Fruit fly (Drosophila melanogaster) whole organism, embryonic: ENCODE measurements around the gene SerRS-m.

Experiments
- Aef1 ChIP-seq: fragments of 200-800 bp; sonication (Bioruptor generic); IDR thresholded peaks from 3 replicates; pipeline ENCODE4 v1.3.6; 2022; ENCODE audit warnings: missing biosample characterization, missing genetic modification characterization
- Antp ChIP-seq: fragments of 200-800 bp; sonication (Bioruptor generic); optimal IDR thresholded peaks from 3 replicates; lab custom pipeline; 2016; ENCODE audit warnings: missing biosample characterization, missing genetic modification characterization
- CG10267 ChIP-seq: fragments of 200-800 bp; sonication (Bioruptor generic); optimal IDR thresholded peaks from 2 replicates; lab custom pipeline; 2018; ENCODE audit warnings: missing biosample characterization, mild to moderate bottlenecking, missing genetic modification characterization, moderate library complexity
- CG10366 ChIP-seq: fragments of 200-800 bp; sonication (Bioruptor generic); IDR thresholded peaks from 2 replicates; pipeline ENCODE4 v1.3.6; 2022; ENCODE audit warnings: missing biosample characterization, missing genetic modification characterization
- CG10654 ChIP-seq: fragments of 200-800 bp; sonication (Bioruptor generic); optimal IDR thresholded peaks from 2 replicates; lab custom pipeline; 2016; ENCODE audit warnings: missing biosample characterization, missing genetic modification characterization
- CG11696 ChIP-seq: fragments of 200-800 bp; sonication (Bioruptor generic); IDR thresholded peaks from 2 replicates; pipeline ENCODE4 v1.3.6; 2022; ENCODE audit warnings: missing biosample characterization, missing genetic modification characterization
- CG11723 ChIP-seq: fragments of 200-800 bp; sonication (Bioruptor generic); optimal IDR thresholded peaks from 2 replicates; lab custom pipeline; 2017; ENCODE audit warnings: missing biosample characterization, mild to moderate bottlenecking, missing genetic modification characterization
- CG1603 ChIP-seq: fragments of 200-800 bp; sonication (Bioruptor generic); optimal IDR thresholded peaks from 2 replicates; lab custom pipeline; 2019; ENCODE audit warnings: missing biosample characterization, mild to moderate bottlenecking, missing genetic modification characterization, moderate library complexity
- CG17385 ChIP-seq: fragments of 200-800 bp; sonication (Bioruptor generic); optimal IDR thresholded peaks from 3 replicates; lab custom pipeline; 2018; ENCODE audit warnings: missing biosample characterization, mild to moderate bottlenecking, missing genetic modification characterization
- CG17802 ChIP-seq: fragments of 200-800 bp; sonication (Bioruptor generic); optimal IDR thresholded peaks from 2 replicates; lab custom pipeline; 2018; ENCODE audit warnings: missing biosample characterization, mild to moderate bottlenecking, missing genetic modification characterization, moderate library complexity
- CG18011 ChIP-seq: fragments of 200-800 bp; sonication (Bioruptor generic); optimal IDR thresholded peaks from 2 replicates; lab custom pipeline; 2017; ENCODE audit warnings: missing biosample characterization, missing genetic modification characterization, mild to moderate bottlenecking, moderate library complexity, missing genotype
- CG3281 ChIP-seq: fragments of 200-800 bp; sonication (Bioruptor generic); optimal IDR thresholded peaks from 3 replicates; lab custom pipeline; 2017; ENCODE audit warnings: missing biosample characterization, mild to moderate bottlenecking, missing genetic modification characterization
- CG34376 ChIP-seq: fragments of 200-800 bp; sonication (Bioruptor generic); optimal IDR thresholded peaks from 2 replicates; lab custom pipeline; 2018; ENCODE audit warnings: missing biosample characterization, mild to moderate bottlenecking, missing genetic modification characterization
- CG43689 ChIP-seq: fragments of 200-800 bp; sonication (Bioruptor generic); IDR thresholded peaks from 2 replicates; pipeline ENCODE4 v1.3.6; 2022; ENCODE audit warnings: missing biosample characterization, missing genetic modification characterization
- CG4424 ChIP-seq: fragments of 200-800 bp; sonication (Bioruptor generic); optimal IDR thresholded peaks from 3 replicates; lab custom pipeline; 2016; ENCODE audit warnings: missing biosample characterization, missing genetic modification characterization
- CG4617 ChIP-seq: fragments of 200-800 bp; sonication (Bioruptor generic); optimal IDR thresholded peaks from 3 replicates; lab custom pipeline; 2016; ENCODE audit warnings: missing biosample characterization, missing genetic modification characterization, borderline replicate concordance
- CG6254 ChIP-seq: fragments of 200-800 bp; sonication (Bioruptor generic); optimal IDR thresholded peaks from 3 replicates; lab custom pipeline; 2017; ENCODE audit warnings: mild to moderate bottlenecking, missing biosample characterization, missing genetic modification reagents, missing genetic modification characterization
- CG7839 ChIP-seq: fragments of 200-800 bp; sonication (Bioruptor generic); optimal IDR thresholded peaks from 3 replicates; lab custom pipeline; 2018; ENCODE audit warnings: missing biosample characterization, mild to moderate bottlenecking, missing genetic modification characterization, moderate library complexity
- CG8290 ChIP-seq, 3 experiments: fragments of 200-800 bp; sonication (Bioruptor generic); optimal IDR thresholded peaks; 2 replicates each; lab custom pipeline; 2016 to 2019; ENCODE audit warnings: missing biosample characterization in 3 of 3, missing genetic modification characterization in 3 of 3, mild to moderate bottlenecking in 2 of 3, moderate library complexity in 1 of 3
- CHES-1-like ChIP-seq: fragments of 200-800 bp; sonication (Bioruptor generic); optimal IDR thresholded peaks from 2 replicates; lab custom pipeline; 2016; ENCODE audit warnings: missing biosample characterization, missing genetic modification characterization
- Dp ChIP-seq: fragments of 200-800 bp; sonication (Bioruptor generic); optimal IDR thresholded peaks from 2 replicates; lab custom pipeline; 2018; ENCODE audit warnings: missing biosample characterization, mild to moderate bottlenecking, missing genetic modification characterization, moderate library complexity
- E2f2 ChIP-seq: fragments of 200-800 bp; sonication (Bioruptor generic); IDR thresholded peaks from 2 replicates; pipeline ENCODE4 v1.3.6; 2022; ENCODE audit warnings: missing biosample characterization, missing genetic modification characterization
- ERR ChIP-seq: fragments of 200-800 bp; sonication (Bioruptor generic); optimal IDR thresholded peaks from 2 replicates; lab custom pipeline; 2016; ENCODE audit warnings: missing biosample characterization, missing genetic modification characterization
- HmgZ ChIP-seq: fragments of 200-800 bp; sonication (Bioruptor generic); optimal IDR thresholded peaks from 2 replicates; lab custom pipeline; 2018; ENCODE audit warnings: missing biosample characterization, mild to moderate bottlenecking, missing genetic modification characterization
- Hmr ChIP-seq: fragments of 200-800 bp; sonication (Bioruptor generic); optimal IDR thresholded peaks from 3 replicates; lab custom pipeline; 2017; ENCODE audit warnings: mild to moderate bottlenecking, missing biosample characterization, missing genetic modification reagents, missing genetic modification characterization
- Hr51 ChIP-seq, 2 experiments: fragments of 200-800 bp; sonication (Bioruptor generic); optimal IDR thresholded peaks; 2 replicates in 1 of 2; 3 replicates in 1 of 2; lab custom pipeline; 2016 to 2018; ENCODE audit warnings: missing biosample characterization in 2 of 2, missing genetic modification characterization in 2 of 2, mild to moderate bottlenecking in 1 of 2, moderate library complexity in 1 of 2
- Lhr ChIP-seq: fragments of 200-800 bp; sonication (Bioruptor generic); optimal IDR thresholded peaks from 3 replicates; lab custom pipeline; 2017; ENCODE audit warnings: mild to moderate bottlenecking, missing biosample characterization, missing genetic modification reagents, missing genetic modification characterization
- MESR4 ChIP-seq: fragments of 200-800 bp; sonication (Bioruptor generic); optimal IDR thresholded peaks from 2 replicates; lab custom pipeline; 2018; ENCODE audit warnings: missing biosample characterization, mild to moderate bottlenecking, missing genetic modification characterization, moderate library complexity
- Med ChIP-seq: fragments of 200-800 bp; sonication (Bioruptor generic); peaks from one replicate; lab custom pipeline; 2016; ENCODE audit warnings: missing biosample characterization, missing genetic modification characterization, mild to moderate bottlenecking, inconsistent platforms, moderate library complexity
- Meics ChIP-seq: fragments of 200-800 bp; sonication (Bioruptor generic); optimal IDR thresholded peaks from 2 replicates; lab custom pipeline; 2017; ENCODE audit warnings: missing biosample characterization, mild to moderate bottlenecking, missing genetic modification characterization
- Rfx ChIP-seq: fragments of 200-800 bp; sonication (Bioruptor generic); IDR thresholded peaks from 2 replicates; pipeline ENCODE4 v1.3.6; 2022; ENCODE audit warnings: missing biosample characterization, missing genetic modification characterization
- Tbp ChIP-seq: fragments of >200 bp; optimal IDR thresholded peaks from 2 replicates; lab custom pipeline; 2018; ENCODE audit warnings: missing biosample characterization, missing genetic modification characterization
- YL-1 ChIP-seq: fragments of 200-800 bp; sonication (Bioruptor generic); optimal IDR thresholded peaks from 3 replicates; lab custom pipeline; 2017; ENCODE audit warnings: missing biosample characterization, mild to moderate bottlenecking, missing genetic modification characterization
- aop ChIP-seq: fragments of 200-800 bp; sonication (Bioruptor generic); IDR thresholded peaks from 2 replicates; pipeline ENCODE4 v1.3.6; 2022; ENCODE audit warnings: missing biosample characterization, missing genetic modification characterization
- ash1 ChIP-seq: fragments of 200-800 bp; sonication (Bioruptor generic); optimal IDR thresholded peaks from 2 replicates; lab custom pipeline; 2018; ENCODE audit warnings: missing biosample characterization, mild to moderate bottlenecking, missing genetic modification characterization
- bigmax ChIP-seq: fragments of 200-800 bp; sonication (Bioruptor generic); optimal IDR thresholded peaks from 2 replicates; lab custom pipeline; 2018; ENCODE audit warnings: missing biosample characterization, mild to moderate bottlenecking, missing genetic modification characterization
- cad ChIP-seq: fragments of >200 bp; optimal IDR thresholded peaks from 2 replicates; lab custom pipeline; 2017; ENCODE audit warnings: missing biosample characterization, missing genetic modification characterization
- danr ChIP-seq: fragments of 200-800 bp; sonication (Bioruptor generic); IDR thresholded peaks from 2 replicates; pipeline ENCODE4 v1.3.6; 2022; ENCODE audit warnings: missing biosample characterization, missing genetic modification characterization
- dati ChIP-seq: fragments of 200-800 bp; sonication (Bioruptor generic); IDR thresholded peaks from 2 replicates; pipeline ENCODE4 v1.3.6; 2022; ENCODE audit warnings: missing biosample characterization, missing genetic modification characterization
- dm ChIP-seq: fragments of 200-800 bp; sonication (Bioruptor generic); optimal IDR thresholded peaks from 3 replicates; lab custom pipeline; 2016; ENCODE audit warnings: missing biosample characterization, missing genetic modification characterization
- ewg ChIP-seq: fragments of 200-800 bp; sonication (Bioruptor generic); optimal IDR thresholded peaks from 3 replicates; lab custom pipeline; 2017; ENCODE audit warnings: mild to moderate bottlenecking, missing biosample characterization, missing genetic modification reagents, missing genetic modification characterization
- eyg ChIP-seq: fragments of 200-800 bp; sonication (Bioruptor generic); optimal IDR thresholded peaks from 3 replicates; lab custom pipeline; 2016; ENCODE audit warnings: missing biosample characterization, missing genetic modification characterization
- gsb ChIP-seq: fragments of 200-800 bp; sonication (Bioruptor generic); IDR thresholded peaks from 2 replicates; pipeline ENCODE4 v1.3.6; 2022; ENCODE audit warnings: missing biosample characterization, missing genetic modification characterization
- inv ChIP-seq: fragments of 200-800 bp; sonication (Bioruptor generic); IDR thresholded peaks from 2 replicates; pipeline ENCODE4 v1.3.6; 2022; ENCODE audit warnings: missing biosample characterization, missing genetic modification characterization; ENCODE audit not compliant: partially characterized antibody
- odd ChIP-seq: fragments of 200-800 bp; sonication (Bioruptor generic); optimal IDR thresholded peaks from 2 replicates; lab custom pipeline; 2017; ENCODE audit warnings: missing biosample characterization, mild to moderate bottlenecking, missing genetic modification characterization
- peb ChIP-seq: fragments of 200-800 bp; sonication (Bioruptor generic); IDR thresholded peaks from 2 replicates; pipeline ENCODE4 v1.3.6; 2022; ENCODE audit warnings: missing biosample characterization, missing genetic modification characterization
- ranshi ChIP-seq: fragments of 200-800 bp; sonication (Bioruptor generic); IDR thresholded peaks from 2 replicates; pipeline ENCODE4 v1.3.6; 2022; ENCODE audit warnings: missing biosample characterization, missing genetic modification characterization
- so ChIP-seq: fragments of 200-800 bp; sonication (Bioruptor generic); IDR thresholded peaks from 3 replicates; pipeline ENCODE4 v1.3.6; 2022; ENCODE audit warnings: missing biosample characterization, missing genetic modification characterization
- tin ChIP-seq: fragments of 200-800 bp; sonication (Bioruptor generic); optimal IDR thresholded peaks from 3 replicates; lab custom pipeline; 2016; ENCODE audit warnings: missing biosample characterization, missing genetic modification characterization
- wek ChIP-seq: fragments of 200-800 bp; sonication (Bioruptor generic); optimal IDR thresholded peaks from 3 replicates; lab custom pipeline; 2018; ENCODE audit warnings: missing biosample characterization, mild to moderate bottlenecking, missing genetic modification characterization, moderate library complexity
- zen ChIP-seq: fragments of 200-800 bp; sonication (Bioruptor generic); optimal IDR thresholded peaks from 3 replicates; lab custom pipeline; 2018; ENCODE audit warnings: missing biosample characterization, mild to moderate bottlenecking, missing genetic modification characterization, moderate library complexity

Gene SerRS-m

DNA sequence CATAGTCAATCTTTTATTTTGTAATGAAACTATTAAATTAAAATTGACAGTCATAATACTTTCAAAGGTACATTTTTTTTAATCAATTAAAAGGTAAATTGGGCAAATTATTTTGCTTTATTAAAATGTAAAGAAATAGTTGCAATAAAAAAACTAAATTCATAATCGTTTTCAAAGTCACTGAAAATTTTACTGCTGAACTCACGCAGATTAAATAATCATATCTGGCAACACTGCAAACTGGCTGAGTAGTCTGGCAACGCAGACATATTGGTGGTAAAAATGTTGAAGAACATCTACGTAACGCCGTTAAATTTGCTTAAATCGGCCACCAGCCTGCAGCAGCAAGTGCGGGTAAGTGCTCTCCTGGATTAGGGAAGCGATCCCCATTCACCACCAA, 10.0 kb upstream of the SerRS-m start, which contains the start of gene mRpL9 (continued):
- no peak for TF ChIP-seq dm
- peak; percentile 6 for TF ChIP-seq Meics (GFP tag; lab: Kevin White, UChicago)
- TF ChIP-seq CG7839 (tag; lab: Kevin White, UChicago): no peak
- no peak for TF ChIP-seq CG11696 (GFP tag; lab: Robert Waterston, UW)
- TF ChIP-seq CG8290 (GFP tag; optimal IDR thresholded peaks at IDR 0.05; lab: Kevin White, UChicago): no peak
- TF ChIP-seq CG8290 (tag; optimal IDR thresholded peaks at IDR 0.05; lab: Kevin White, UChicago): no peak
- no peak for TF ChIP-seq eyg (GFP tag; lab: Kevin White, UChicago)
- peak; percentile 63 for TF ChIP-seq MESR4 (GFP tag; lab: Kevin White, UChicago)
- no peak for TF ChIP-seq aop (GFP tag; lab: Robert Waterston, UW)
- TF ChIP-seq CG17385: no peak
- TF ChIP-seq ash1 (GFP tag; lab: Kevin White, UChicago): no peak
- no peak for TF ChIP-seq bigmax (GFP tag; lab: Kevin White, UChicago)
- TF ChIP-seq CG11723 (GFP tag; lab: Kevin White, UChicago): no peak
- no peak for TF ChIP-seq CG10366 (GFP tag; lab: Robert Waterston, UW)
- TF ChIP-seq cad (GFP tag; lab: Kevin White, UChicago): no peak
- TF ChIP-seq CG43689 (GFP tag; lab: Robert Waterston, UW): no peak
- no peak for TF ChIP-seq inv
- peak; percentile 70 for TF ChIP-seq E2f2 (GFP tag; lab: Robert Waterston, UW)
- TF ChIP-seq CG10267 (tag; lab: Kevin White, UChicago): peak; percentile 47
- peak; percentile 61 for TF ChIP-seq Dp (GFP tag; lab: Kevin White, UChicago)
- peak; percentile 61 for TF ChIP-seq CG1603 (tag; lab: Kevin White, UChicago)
- peak; percentile 76 for TF ChIP-seq CG4617 (GFP tag; lab: Kevin White, UChicago)
- no peak for TF ChIP-seq wek
- TF ChIP-seq Hmr (GFP tag; lab: Kevin White, UChicago): no peak
- no peak for TF ChIP-seq zen (tag; lab: Kevin White, UChicago)
- peak; percentile 78 for TF ChIP-seq Med (GFP tag; lab: Kevin White, UChicago)
- TF ChIP-seq Lhr (GFP tag; lab: Kevin White, UChicago): no peak
- no peak for TF ChIP-seq Aef1 (GFP tag; lab: Robert Waterston, UW)
- TF ChIP-seq danr: no peak
- TF ChIP-seq odd (GFP tag; lab: Kevin White, UChicago): no peak
- no peak for TF ChIP-seq CG4424 (GFP tag; lab: Kevin White, UChicago)
- peak; percentile 58 for TF ChIP-seq HmgZ (tag; lab: Kevin White, UChicago)
- TF ChIP-seq CG17802 (tag; lab: Kevin White, UChicago): no peak
- no peak for TF ChIP-seq gsb
- TF ChIP-seq ewg (GFP tag; lab: Kevin White, UChicago): no peak
- TF ChIP-seq CG34376: no peak
- TF ChIP-seq Antp (GFP tag; lab: Kevin White, UChicago): peak; percentile 17
- TF ChIP-seq tin: peak; percentile 20
- TF ChIP-seq CG3281 (GFP tag; lab: Kevin White, UChicago): no peak
- no peak for TF ChIP-seq dati (GFP tag; lab: Robert Waterston, UW)
- TF ChIP-seq CG18011 (GFP tag; lab: Kevin White, UChicago): peak; percentile 11
- peak; percentile 47; the same call in 1 of the 2 replicates for TF ChIP-seq Rfx
- no peak for TF ChIP-seq so (GFP tag; lab: Robert Waterston, UW)
- TF ChIP-seq ERR (GFP tag; lab: Kevin White, UChicago): no peak
- TF ChIP-seq CHES-1-like: no peak
- peak; percentile 58 for TF ChIP-seq YL-1 (GFP tag; lab: Kevin White, UChicago)
- TF ChIP-seq CG10654 (GFP tag; lab: Kevin White, UChicago): peak; percentile 9
- TF ChIP-seq CG6254 (GFP tag; lab: Kevin White, UChicago): no peak
- no peak for TF ChIP-seq peb
- no peak for TF ChIP-seq Hr51 (GFP tag; optimal IDR thresholded peaks at IDR 0.05; lab: Kevin White, UChicago)
- TF ChIP-seq ranshi (GFP tag; lab: Robert Waterston, UW): no peak
- no peak for TF ChIP-seq Tbp (GFP tag; lab: Kevin White, UChicago)
